Fruit fly (Drosophila melanogaster): ENCODE results near the gene CG14834.

The CG14834 gene

DNA sequence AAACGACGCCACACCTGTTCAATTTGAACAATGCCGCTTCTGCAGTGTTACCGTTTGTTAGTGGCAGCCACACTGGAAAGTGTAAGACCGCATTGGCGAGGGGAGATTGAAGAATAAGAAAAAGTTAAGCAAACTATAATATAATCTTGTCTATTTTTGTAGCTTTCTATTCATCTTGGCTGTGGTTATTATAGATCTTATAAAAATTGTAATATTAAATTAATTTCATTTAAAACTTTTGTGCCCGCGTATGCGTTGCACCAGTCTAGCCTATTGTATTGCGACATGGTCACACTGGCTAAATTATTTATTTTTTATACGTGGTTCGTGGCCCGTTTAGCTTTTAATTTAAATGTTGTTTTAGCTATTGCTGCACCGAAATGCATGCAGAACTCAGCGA, 23.6 kb downstream of the CG14834 start, which contains the start of the genes RhoGEF4 and Rint1 (continued):
- TF ChIP-seq Side (GFP tag; optimal IDR thresholded peaks at IDR 0.05) (no peak), chm (GFP tag; IDR thresholded peaks at IDR 0.05) (no peak), CG18262 (tag; optimal IDR thresholded peaks at IDR 0.05) (peak; percentile 59), gsb-n (tag; optimal IDR thresholded peaks at IDR 0.05) (no peak), her (GFP tag; optimal IDR thresholded peaks at IDR 0.05) (no peak), CG10274 (GFP tag; optimal IDR thresholded peaks at IDR 0.05) (no peak), CG17385 (GFP tag; optimal IDR thresholded peaks at IDR 0.05) (no peak), Antp (GFP tag; optimal IDR thresholded peaks at IDR 0.05) (no peak), CG13424 (tag; optimal IDR thresholded peaks at IDR 0.05) (peak; percentile 75), TFAM (GFP tag; optimal IDR thresholded peaks at IDR 0.05) (no peak), aop (GFP tag; IDR thresholded peaks at IDR 0.05) (no peak), CG7745 (tag; optimal IDR thresholded peaks at IDR 0.05) (no peak), B-H2 (GFP tag; optimal IDR thresholded peaks at IDR 0.05) (peak; percentile 10), Mrtf (GFP tag; IDR thresholded peaks at IDR 0.05) (0 out of 3 replicates have a peak, but pooled peaks have one; percentile 36), Hr51 (GFP tag; optimal IDR thresholded peaks at IDR 0.05) (peak in 1 of 2 experiments; percentile 75), eyg (GFP tag; optimal IDR thresholded peaks at IDR 0.05) (no peak), ken (GFP tag; IDR thresholded peaks at IDR 0.05) (peak; percentile 80; the same call in 2 of the 3 replicates), CG10543 (GFP tag; optimal IDR thresholded peaks at IDR 0.05) (peak; percentile 5), CG11696 (GFP tag; IDR thresholded peaks at IDR 0.05) (no peak), CG1792 (GFP tag; optimal IDR thresholded peaks at IDR 0.05) (no peak), toy (GFP tag; IDR thresholded peaks at IDR 0.05) (no peak), CG3065 (GFP tag; optimal IDR thresholded peaks at IDR 0.05) (peak; percentile 18), CG17829 (tag; optimal IDR thresholded peaks at IDR 0.05) (peak; percentile 82), CG8944 (GFP tag; optimal IDR thresholded peaks at IDR 0.05) (peak; percentile 39), CG6254 (GFP tag; optimal IDR thresholded peaks at IDR 0.05) (peak; percentile 22), CG12155 (GFP tag; optimal IDR thresholded peaks at IDR 0.05) (peak; percentile 73), CG3163 (GFP tag; optimal IDR thresholded peaks at IDR 0.05) (no peak), CG1832 (GFP tag; optimal IDR thresholded peaks at IDR 0.05) (no peak), CHES-1-like (GFP tag; optimal IDR thresholded peaks at IDR 0.05) (peak; percentile 61), Stat92E (GFP tag; optimal IDR thresholded peaks at IDR 0.05) (peak in 1 of 3 experiments; percentile 38), CG7556 (GFP tag; optimal IDR thresholded peaks at IDR 0.05) (peak; percentile 56), CG6765 (GFP tag; optimal IDR thresholded peaks at IDR 0.05) (no peak), Vsx1 (GFP tag; optimal IDR thresholded peaks at IDR 0.05) (no peak), bbx (GFP tag; IDR thresholded peaks at IDR 0.05; ENCODE audit: partially characterized antibody) (no peak), schlank (tag; optimal IDR thresholded peaks at IDR 0.05) (no peak), MTF-1 (GFP tag; optimal IDR thresholded peaks at IDR 0.05; ENCODE audit: borderline replicate concordance) (no peak), CG4730 (GFP tag; IDR thresholded peaks at IDR 0.05) (peak; percentile 65; the same call in 1 of the 2 replicates), gce (GFP tag; IDR thresholded peaks at IDR 0.05) (no peak), jumu (GFP tag; optimal IDR thresholded peaks at IDR 0.05) (peak; percentile 57), CG15601 (tag; optimal IDR thresholded peaks at IDR 0.05) (peak; percentile 72), CG14441 (GFP tag; IDR thresholded peaks at IDR 0.05) (peak; percentile 79), maf-S (GFP tag; optimal IDR thresholded peaks at IDR 0.05) (peak; percentile 29), gro (GFP tag; optimal IDR thresholded peaks at IDR 0.05) (no peak), CG12769 (tag; optimal IDR thresholded peaks at IDR 0.05) (no peak), Doc2 (GFP tag; IDR thresholded peaks at IDR 0.05) (no peak), CG11723 (GFP tag; optimal IDR thresholded peaks at IDR 0.05) (no peak), dati (GFP tag; IDR thresholded peaks at IDR 0.05) (no peak), hth (optimal IDR thresholded peaks at IDR 0.05) (no peak), CG15514 (GFP tag; optimal IDR thresholded peaks at IDR 0.05) (peak; percentile 52), Nf-YC (tag; optimal IDR thresholded peaks at IDR 0.05) (no peak), Asciz (GFP tag; optimal IDR thresholded peaks at IDR 0.05) (no peak)
